Worm (Caenorhabditis elegans) whole organism, L4 larva: ENCODE data around the gene F35E8.2.

Source experiments
- D1046.2 ChIP-seq: fragments of 200-800 bp; sonication (Bioruptor generic); IDR thresholded peaks from 2 replicates; pipeline ENCODE4 v1.3.6; 2022; ENCODE audit warnings: missing genetic modification characterization, missing compliant biosample characterization
- F26F4.8 ChIP-seq: fragments of 200-800 bp; sonication (Bioruptor generic); conservative IDR thresholded peaks from 2 replicates; pipeline ENCODE4 v1.3.6; 2022; ENCODE audit warnings: missing genetic modification characterization, missing compliant biosample characterization
- F37D6.2 ChIP-seq: sonication (generic microtip); optimal IDR thresholded peaks from 2 replicates; lab custom pipeline; 2016; ENCODE audit warnings: mild to moderate bottlenecking, missing genetic modification characterization, missing compliant biosample characterization
- F44E2.7 ChIP-seq: fragments of 200-800 bp; sonication (Bioruptor generic); IDR thresholded peaks from 2 replicates; pipeline ENCODE4 v2.1.2; 2022; ENCODE audit warnings: missing genetic modification characterization, missing compliant biosample characterization
- F49E8.2 ChIP-seq: sonication (generic microtip); optimal IDR thresholded peaks from 2 replicates; lab custom pipeline; 2016; ENCODE audit warnings: missing compliant biosample characterization, mild to moderate bottlenecking, missing genetic modification characterization, borderline replicate concordance
- R02D3.7 ChIP-seq: fragments of 150-350 bp; sonication (generic microtip); optimal IDR thresholded peaks from 3 replicates; lab custom pipeline; 2014; ENCODE audit warnings: missing biosample characterization, missing genetic modification characterization
- Y105C5A.15 ChIP-seq: fragments of 200-800 bp; sonication (Bioruptor generic); IDR thresholded peaks from 2 replicates; pipeline ENCODE4 v1.3.6; 2022; ENCODE audit warnings: missing genetic modification characterization, missing compliant biosample characterization
- Y48G9A.11 ChIP-seq: fragments of 200-800 bp; sonication (Bioruptor generic); IDR thresholded peaks from 2 replicates; pipeline ENCODE4 v1.3.6; 2022; ENCODE audit warnings: missing genetic modification reagents, missing genetic modification characterization, missing compliant biosample characterization
- Y75B8A.6 ChIP-seq: fragments of 200-800 bp; sonication (Bioruptor generic); IDR thresholded peaks from 2 replicates; pipeline ENCODE4 v1.3.6; 2022; ENCODE audit warnings: missing genetic modification reagents, missing genetic modification characterization, missing compliant biosample characterization
- ama-1 ChIP-seq: fragments of 150-350 bp; optimal IDR thresholded peaks from 2 replicates; lab custom pipeline; 2014; ENCODE audit warnings: inconsistent platforms, mixed read lengths
- ceh-20 ChIP-seq: fragments of 200-800 bp; sonication (Bioruptor generic); IDR thresholded peaks from 2 replicates; pipeline ENCODE4 v1.3.6; 2022; ENCODE audit warnings: missing genetic modification reagents, missing genetic modification characterization, missing compliant biosample characterization
- ceh-32 ChIP-seq: sonication (generic microtip); optimal IDR thresholded peaks from 2 replicates; lab custom pipeline; 2016; ENCODE audit warnings: mild to moderate bottlenecking, missing genetic modification characterization, missing compliant biosample characterization; ENCODE audit not compliant: poor library complexity
- ceh-44 ChIP-seq: fragments of 200-800 bp; sonication (Bioruptor generic); IDR thresholded peaks from 2 replicates; pipeline ENCODE4 v1.3.6; 2022; ENCODE audit warnings: missing genetic modification reagents, missing genetic modification characterization, missing compliant biosample characterization
- ceh-62 ChIP-seq: sonication (generic microtip); optimal IDR thresholded peaks from 2 replicates; lab custom pipeline; 2017; ENCODE audit warnings: missing biosample characterization, missing genetic modification characterization
- ces-1 ChIP-seq: fragments of 150-350 bp; sonication (generic microtip); optimal IDR thresholded peaks from 4 replicates; lab custom pipeline; 2014; ENCODE audit warnings: missing biosample characterization, missing genetic modification reagents, missing genetic modification characterization
- ctbp-1 ChIP-seq: fragments of 200-800 bp; sonication (Bioruptor generic); IDR thresholded peaks from 2 replicates; pipeline ENCODE4 v1.3.6; 2022; ENCODE audit warnings: missing genetic modification reagents, missing genetic modification characterization, missing compliant biosample characterization
- daf-12 ChIP-seq: fragments of 150-350 bp; optimal IDR thresholded peaks from 2 replicates; lab custom pipeline; 2014; ENCODE audit warnings: missing biosample characterization, missing genetic modification reagents, missing genetic modification characterization
- dmd-6 ChIP-seq: fragments of 200-800 bp; sonication (Bioruptor generic); IDR thresholded peaks from 2 replicates; pipeline ENCODE4 v1.3.6; 2022; ENCODE audit warnings: missing genetic modification reagents, missing genetic modification characterization, missing compliant biosample characterization
- dmd-8 ChIP-seq: fragments of 200-800 bp; sonication (Bioruptor generic); IDR thresholded peaks from 2 replicates; pipeline ENCODE4 v1.3.6; 2022; ENCODE audit warnings: missing genetic modification characterization, missing compliant biosample characterization
- dpl-1 ChIP-seq: fragments of 150-350 bp; optimal IDR thresholded peaks from 2 replicates; lab custom pipeline; 2014; ENCODE audit warnings: missing biosample characterization, missing genetic modification reagents, missing genetic modification characterization
- duxl-1 ChIP-seq: sonication (generic microtip); optimal IDR thresholded peaks from 2 replicates; lab custom pipeline; 2016; ENCODE audit warnings: mild to moderate bottlenecking, missing genetic modification characterization, moderate library complexity, missing compliant biosample characterization; ENCODE audit not compliant: poor library complexity
- dve-1 ChIP-seq: sonication (generic microtip); optimal IDR thresholded peaks from 2 replicates; lab custom pipeline; 2017; ENCODE audit warnings: antibody characterized with exemption, mild to moderate bottlenecking, missing genetic modification characterization, missing compliant biosample characterization; ENCODE audit not compliant: insufficient read depth
- egl-27 ChIP-seq: sonication (generic microtip); optimal IDR thresholded peaks from 3 replicates; lab custom pipeline; 2017; ENCODE audit warnings: missing biosample characterization, missing genetic modification reagents, missing genetic modification characterization
- fos-1 ChIP-seq: fragments of 150-350 bp; optimal IDR thresholded peaks from 2 replicates; lab custom pipeline; 2014; ENCODE audit warnings: missing biosample characterization, missing genetic modification characterization
- gei-8 ChIP-seq: fragments of 200-800 bp; sonication (Bioruptor generic); optimal IDR thresholded peaks from 2 replicates; lab custom pipeline; 2018; ENCODE audit warnings: mild to moderate bottlenecking, missing genetic modification characterization, missing compliant biosample characterization
- jun-1 ChIP-seq: fragments of 150-350 bp; optimal IDR thresholded peaks from 2 replicates; lab custom pipeline; 2014; ENCODE audit warnings: missing biosample characterization, missing genetic modification reagents, missing genetic modification characterization
- lim-7 ChIP-seq: fragments of 200-800 bp; sonication (Bioruptor generic); IDR thresholded peaks from 2 replicates; pipeline ENCODE4 v1.3.6; 2022; ENCODE audit warnings: missing genetic modification characterization, missing compliant biosample characterization
- lin-29 ChIP-seq: fragments of 200-800 bp; sonication (Bioruptor generic); IDR thresholded peaks from 2 replicates; pipeline ENCODE4 v1.3.6; 2022; ENCODE audit warnings: missing genetic modification reagents, missing genetic modification characterization, missing compliant biosample characterization
- lin-38 ChIP-seq: fragments of 200-800 bp; sonication (Bioruptor generic); IDR thresholded peaks from 2 replicates; pipeline ENCODE4 v1.3.6; 2022; ENCODE audit warnings: missing genetic modification reagents, missing genetic modification characterization, missing compliant biosample characterization
- madf-5 ChIP-seq, 2 experiments: fragments of 200-800 bp; sonication (Bioruptor generic); IDR thresholded peaks; 2 replicates each; pipeline ENCODE4 v1.3.6; 2022; ENCODE audit warnings: missing compliant biosample characterization in 2 of 2, missing genetic modification characterization in 2 of 2
- madf-9 ChIP-seq: fragments of 200-800 bp; sonication (Bioruptor generic); conservative IDR thresholded peaks from 2 replicates; pipeline ENCODE4 v1.3.6; 2022; ENCODE audit warnings: missing genetic modification reagents, missing genetic modification characterization, missing compliant biosample characterization
- mdt-29 ChIP-seq: fragments of 200-800 bp; sonication (Bioruptor generic); IDR thresholded peaks from 2 replicates; pipeline ENCODE4 v1.3.6; 2022; ENCODE audit warnings: missing genetic modification reagents, missing genetic modification characterization, missing compliant biosample characterization
- mes-2 ChIP-seq: sonication (generic microtip); optimal IDR thresholded peaks from 2 replicates; lab custom pipeline; 2016; ENCODE audit warnings: missing genotype, mild to moderate bottlenecking, missing genetic modification characterization, missing compliant biosample characterization; ENCODE audit not compliant: poor library complexity, severe bottlenecking
- mxl-2 ChIP-seq: fragments of 200-800 bp; sonication (Bioruptor generic); conservative IDR thresholded peaks from 2 replicates; pipeline ENCODE4 v1.3.6; 2022; ENCODE audit warnings: missing genetic modification reagents, missing genetic modification characterization, missing compliant biosample characterization
- nhr-102 ChIP-seq: sonication (generic microtip); optimal IDR thresholded peaks from 2 replicates; lab custom pipeline; 2016; ENCODE audit warnings: mild to moderate bottlenecking, missing genetic modification characterization, moderate library complexity, missing compliant biosample characterization
- nhr-111 ChIP-seq: fragments of 200-800 bp; sonication (Bioruptor generic); optimal IDR thresholded peaks from 2 replicates; lab custom pipeline; 2018; ENCODE audit warnings: mild to moderate bottlenecking, missing genetic modification characterization, missing compliant biosample characterization
- nhr-237 ChIP-seq: sonication (generic microtip); optimal IDR thresholded peaks from 2 replicates; lab custom pipeline; 2017; ENCODE audit warnings: missing biosample characterization, missing genetic modification characterization
- nhr-25 ChIP-seq: sonication (generic microtip); optimal IDR thresholded peaks from 2 replicates; lab custom pipeline; 2017; ENCODE audit warnings: missing genetic modification characterization, mild to moderate bottlenecking, missing compliant biosample characterization, antibody characterized with exemption, moderate library complexity, borderline replicate concordance; ENCODE audit not compliant: insufficient read depth
- nhr-42 ChIP-seq: fragments of 200-800 bp; sonication (Bioruptor generic); IDR thresholded peaks from 2 replicates; pipeline ENCODE4 v1.3.6; 2022; ENCODE audit warnings: missing genetic modification characterization, missing compliant biosample characterization
- nhr-48 ChIP-seq: sonication (generic microtip); optimal IDR thresholded peaks from 2 replicates; lab custom pipeline; 2016; ENCODE audit warnings: mild to moderate bottlenecking, missing genetic modification characterization, missing compliant biosample characterization
- nhr-6 ChIP-seq: fragments of 150-350 bp; optimal IDR thresholded peaks from 2 replicates; lab custom pipeline; 2014; ENCODE audit warnings: missing biosample characterization, missing genetic modification characterization
- nhr-76 ChIP-seq: fragments of 150-350 bp; optimal IDR thresholded peaks from 2 replicates; lab custom pipeline; 2014; ENCODE audit warnings: missing biosample characterization, missing genetic modification characterization
- pqm-1 ChIP-seq: sonication (generic microtip); optimal IDR thresholded peaks from 2 replicates; lab custom pipeline; 2017; ENCODE audit warnings: missing biosample characterization, missing genetic modification characterization
- skn-1 ChIP-seq: fragments of 150-350 bp; optimal IDR thresholded peaks from 2 replicates; lab custom pipeline; 2014; ENCODE audit warnings: missing biosample characterization, missing genetic modification characterization
- snpc-1.2 ChIP-seq: fragments of 200-800 bp; sonication (Bioruptor generic); IDR thresholded peaks from 2 replicates; pipeline ENCODE4 v1.3.6; 2022; ENCODE audit warnings: missing genetic modification reagents, missing genetic modification characterization, missing compliant biosample characterization
- snpc-4 ChIP-seq: fragments of 150-350 bp; optimal IDR thresholded peaks from 2 replicates; lab custom pipeline; 2014; ENCODE audit warnings: missing biosample characterization, missing genetic modification characterization
- tag-97 ChIP-seq: fragments of 200-800 bp; sonication (Bioruptor generic); IDR thresholded peaks from 2 replicates; pipeline ENCODE4 v1.3.6; 2022; ENCODE audit warnings: missing genetic modification characterization, missing compliant biosample characterization
- tra-1 ChIP-seq: fragments of 200-800 bp; sonication (Bioruptor generic); IDR thresholded peaks from 2 replicates; pipeline ENCODE4 v1.3.6; 2022; ENCODE audit warnings: missing genetic modification reagents, missing genetic modification characterization, missing compliant biosample characterization
- unc-130 ChIP-seq: sonication (generic microtip); optimal IDR thresholded peaks from 2 replicates; lab custom pipeline; 2016; ENCODE audit warnings: missing genetic modification reagents, missing genetic modification characterization, missing compliant biosample characterization
- unc-62 ChIP-seq, 3 experiments: fragments of 150-350 bp in 1 of 3; sonication (generic microtip); optimal IDR thresholded peaks in 2 of 3; peaks in 1 of 3; 1 replicate in 1 of 3; 2 replicates in 2 of 3; lab custom pipeline; 2014 to 2017; ENCODE audit warnings: missing biosample characterization in 3 of 3, missing genetic modification characterization in 3 of 3, missing genetic modification reagents in 3 of 3, missing genotype in 1 of 3
- zfp-2 ChIP-seq: sonication (generic microtip); optimal IDR thresholded peaks from 2 replicates; lab custom pipeline; 2016; ENCODE audit warnings: mild to moderate bottlenecking, missing genetic modification characterization, missing compliant biosample characterization

Gene F35E8.2

DNA sequence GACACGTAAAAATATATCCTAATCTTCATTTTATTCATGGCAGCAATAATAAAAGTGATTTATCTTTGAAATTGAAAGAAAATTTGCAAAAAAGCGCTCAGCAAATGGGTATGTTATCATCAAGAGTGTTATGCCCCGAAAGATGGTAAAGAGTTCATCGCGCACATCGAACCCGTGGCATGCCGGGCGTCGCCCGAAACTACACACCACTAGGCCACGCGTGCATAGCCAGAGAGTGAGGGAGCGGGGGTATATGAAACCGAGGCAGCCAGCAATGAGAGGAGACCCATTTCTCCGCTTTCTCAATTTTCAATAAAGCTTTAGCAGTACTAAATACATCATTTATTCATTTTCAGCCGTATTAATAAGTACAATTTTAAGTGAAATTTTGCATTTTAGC is 31.7 kb upstream of the F35E8.2 start (continued):
- TF ChIP-seq nhr-42 (peak; percentile 95), dve-1 (tag; lab: Kevin White, UChicago) (no peak), snpc-1.2 (GFP tag; lab: Robert Waterston, UW) (peak; percentile 92), nhr-237 (no peak), egl-27 (no peak), gei-8 (GFP tag; lab: Kevin White, UChicago) (peak; percentile 97), daf-12 (tag; lab: Kevin White, UChicago) (no peak), nhr-102 (no peak), ceh-20 (GFP tag; lab: Robert Waterston, UW) (peak; percentile 69), dmd-8 (GFP tag; lab: Robert Waterston, UW) (peak; percentile 99), duxl-1 (tag; lab: Kevin White, UChicago) (peak; percentile 90), fos-1 (tag; lab: Kevin White, UChicago) (no peak), nhr-48 (tag; lab: Kevin White, UChicago) (peak; percentile 86), F26F4.8 (peak; percentile 98), mes-2 (tag; lab: Kevin White, UChicago) (peak; percentile 94), pqm-1 (tag; lab: Kevin White, UChicago) (no peak), mxl-2 (GFP tag; lab: Robert Waterston, UW) (peak; percentile 86), R02D3.7 (tag; lab: Kevin White, UChicago) (no peak), madf-9 (GFP tag; lab: Robert Waterston, UW) (peak; percentile 93), nhr-111 (GFP tag; lab: Kevin White, UChicago) (peak; percentile 97), ctbp-1 (peak; percentile 92), Y48G9A.11 (GFP tag; lab: Robert Waterston, UW) (peak; percentile 91), madf-5 (GFP tag; IDR thresholded peaks at IDR 0.05; lab: Robert Waterston, UW) (peak; percentile 97 to 99), nhr-6 (tag; lab: Kevin White, UChicago) (peak; percentile 14), lin-38 (GFP tag; lab: Robert Waterston, UW) (peak; percentile 90), F49E8.2 (tag; lab: Kevin White, UChicago) (peak; percentile 89), dmd-6 (peak; percentile 89), unc-62 (GFP tag; optimal IDR thresholded peaks at IDR 0.05 in 1 of 2; lab: Kevin White, UChicago) (no peak), unc-62 (tag; optimal IDR thresholded peaks at IDR 0.05; lab: Kevin White, UChicago) (peak; percentile 54), nhr-76 (tag; lab: Kevin White, UChicago) (no peak), tag-97 (GFP tag; lab: Robert Waterston, UW) (0 out of 2 replicates have a peak, but pooled peaks have one; percentile 45), ceh-32 (tag; lab: Kevin White, UChicago) (peak; percentile 72), lin-29 (GFP tag; lab: Robert Waterston, UW) (peak; percentile 84), skn-1 (tag; lab: Kevin White, UChicago) (no peak), ces-1 (GFP tag; lab: Kevin White, UChicago) (peak; percentile 26), D1046.2 (GFP tag; lab: Robert Waterston, UW) (peak; percentile 96), ama-1 (lab: Kevin White, UChicago) (no peak), dpl-1 (GFP tag; lab: Kevin White, UChicago) (peak; percentile 55), F44E2.7 (peak; percentile 99), F37D6.2 (tag; lab: Kevin White, UChicago) (peak; percentile 59), unc-130 (peak; percentile 84), zfp-2 (peak; percentile 71), mdt-29 (GFP tag; lab: Robert Waterston, UW) (peak; percentile 88), tra-1 (GFP tag; lab: Robert Waterston, UW) (peak; percentile 96), Y105C5A.15 (GFP tag; lab: Robert Waterston, UW) (peak; percentile 97), snpc-4 (peak; percentile 10), nhr-25 (tag; lab: Kevin White, UChicago) (no peak), jun-1 (tag; lab: Kevin White, UChicago) (peak; percentile 78), ceh-44 (GFP tag; lab: Robert Waterston, UW) (peak; percentile 97), Y75B8A.6 (peak; percentile 97), ceh-62 (tag; lab: Kevin White, UChicago) (no peak), lim-7 (peak; percentile 99)
